Fruit fly (Drosophila melanogaster) whole organism, embryonic: ENCODE measurements around the gene CG2444.
A peak's percentile ranks its signal among the peaks of the same experiment; 100 is the strongest.

Experiments used
- Abd-B ChIP-seq: fragments of 200-800 bp; sonication (Bioruptor generic); optimal IDR thresholded peaks from 2 replicates; lab custom pipeline; 2018; ENCODE audit warnings: missing biosample characterization, mild to moderate bottlenecking, missing genetic modification characterization, moderate library complexity
- Atf-2 ChIP-seq: fragments of 200-800 bp; sonication (Bioruptor generic); optimal IDR thresholded peaks from 2 replicates; lab custom pipeline; 2016; ENCODE audit warnings: missing biosample characterization, missing genetic modification characterization
- CG10366 ChIP-seq: fragments of 200-800 bp; sonication (Bioruptor generic); IDR thresholded peaks from 2 replicates; pipeline ENCODE4 v1.3.6; 2022; ENCODE audit warnings: missing biosample characterization, missing genetic modification characterization
- CG13287 ChIP-seq: fragments of 200-800 bp; sonication (Bioruptor generic); IDR thresholded peaks from 2 replicates; pipeline ENCODE4 v1.3.6; 2022; ENCODE audit warnings: missing biosample characterization, missing genetic modification characterization; ENCODE audit not compliant: partially characterized antibody
- CG13624 ChIP-seq: fragments of 200-800 bp; sonication (Bioruptor generic); optimal IDR thresholded peaks from 2 replicates; lab custom pipeline; 2016; ENCODE audit warnings: missing biosample characterization, missing genetic modification characterization
- CG15601 ChIP-seq: fragments of 200-800 bp; sonication (Bioruptor generic); optimal IDR thresholded peaks from 3 replicates; lab custom pipeline; 2019; ENCODE audit warnings: missing biosample characterization, mild to moderate bottlenecking, missing genetic modification characterization, moderate library complexity
- CG17328 ChIP-seq: fragments of 200-800 bp; sonication (Bioruptor generic); IDR thresholded peaks from 2 replicates; pipeline ENCODE4 v1.3.6; 2022; ENCODE audit warnings: missing biosample characterization, missing genetic modification characterization
- CG17359 ChIP-seq: fragments of 200-800 bp; sonication (Bioruptor generic); optimal IDR thresholded peaks from 3 replicates; lab custom pipeline; 2018; ENCODE audit warnings: missing biosample characterization, mild to moderate bottlenecking, missing genetic modification characterization, moderate library complexity
- CG18011 ChIP-seq: fragments of 200-800 bp; sonication (Bioruptor generic); optimal IDR thresholded peaks from 2 replicates; lab custom pipeline; 2017; ENCODE audit warnings: missing biosample characterization, missing genetic modification characterization, mild to moderate bottlenecking, moderate library complexity, missing genotype
- CG2120 ChIP-seq: fragments of 200-800 bp; sonication (Bioruptor generic); optimal IDR thresholded peaks from 3 replicates; lab custom pipeline; 2016; ENCODE audit warnings: missing biosample characterization, missing genetic modification characterization
- CG31365 ChIP-seq: fragments of 200-800 bp; sonication (Bioruptor generic); optimal IDR thresholded peaks from 2 replicates; lab custom pipeline; 2018; ENCODE audit warnings: missing biosample characterization, mild to moderate bottlenecking, missing genetic modification characterization
- CG34376 ChIP-seq: fragments of 200-800 bp; sonication (Bioruptor generic); optimal IDR thresholded peaks from 2 replicates; lab custom pipeline; 2018; ENCODE audit warnings: missing biosample characterization, mild to moderate bottlenecking, missing genetic modification characterization
- CG4360 ChIP-seq: fragments of 200-800 bp; sonication (Bioruptor generic); IDR thresholded peaks from 2 replicates; pipeline ENCODE4 v1.3.6; 2022; ENCODE audit warnings: missing biosample characterization, missing genetic modification characterization
- CG5180 ChIP-seq: fragments of 200-800 bp; sonication (Bioruptor generic); optimal IDR thresholded peaks from 3 replicates; lab custom pipeline; 2017; ENCODE audit warnings: missing biosample characterization, missing genetic modification characterization, mild to moderate bottlenecking, moderate library complexity, missing genetic modification reagents
- CG6791 ChIP-seq: fragments of 200-800 bp; sonication (Bioruptor generic); IDR thresholded peaks from 3 replicates; pipeline ENCODE4 v1.3.6; 2022; ENCODE audit warnings: missing biosample characterization, missing genetic modification characterization; ENCODE audit not compliant: partially characterized antibody
- CG7556 ChIP-seq: fragments of 200-800 bp; sonication (Bioruptor generic); optimal IDR thresholded peaks from 2 replicates; lab custom pipeline; 2017; ENCODE audit warnings: missing biosample characterization, mild to moderate bottlenecking, missing genetic modification characterization
- CG8290 ChIP-seq, 3 experiments: fragments of 200-800 bp; sonication (Bioruptor generic); optimal IDR thresholded peaks; 2 replicates each; lab custom pipeline; 2016 to 2019; ENCODE audit warnings: missing biosample characterization in 3 of 3, missing genetic modification characterization in 3 of 3, mild to moderate bottlenecking in 2 of 3, moderate library complexity in 1 of 3
- CG8924 ChIP-seq: fragments of 200-800 bp; optimal IDR thresholded peaks from 3 replicates; lab custom pipeline; 2019; ENCODE audit warnings: missing biosample characterization, mild to moderate bottlenecking, missing genetic modification characterization, moderate library complexity
- Camta ChIP-seq: fragments of 200-800 bp; sonication (Bioruptor generic); optimal IDR thresholded peaks from 2 replicates; lab custom pipeline; 2016; ENCODE audit warnings: missing biosample characterization, missing genetic modification characterization
- Deaf1 ChIP-seq: fragments of 200-800 bp; optimal IDR thresholded peaks from 3 replicates; lab custom pipeline; 2019; ENCODE audit warnings: missing biosample characterization, mild to moderate bottlenecking, missing genetic modification characterization, moderate library complexity
- Doc2 ChIP-seq: fragments of 200-800 bp; sonication (Bioruptor generic); IDR thresholded peaks from 2 replicates; pipeline ENCODE4 v1.3.6; 2022; ENCODE audit warnings: missing biosample characterization, missing genetic modification characterization
- Drgx ChIP-seq: fragments of 200-800 bp; sonication (Bioruptor generic); IDR thresholded peaks from 2 replicates; pipeline ENCODE4 v1.3.6; 2022; ENCODE audit warnings: missing biosample characterization, missing genetic modification characterization
- Eip74EF ChIP-seq, 2 experiments: fragments of 200-800 bp in 1 of 2; fragments of >200 bp in 1 of 2; sonication (Bioruptor generic) in 1 of 2; optimal IDR thresholded peaks; 2 replicates each; lab custom pipeline; 2017 to 2019; ENCODE audit warnings: missing biosample characterization in 2 of 2, missing genetic modification characterization in 2 of 2, mild to moderate bottlenecking in 1 of 2, moderate library complexity in 1 of 2
- MTF-1 ChIP-seq: fragments of 200-800 bp; sonication (Bioruptor generic); optimal IDR thresholded peaks from 2 replicates; lab custom pipeline; 2018; ENCODE audit warnings: missing biosample characterization, mild to moderate bottlenecking, missing genetic modification characterization, borderline replicate concordance
- Mad ChIP-seq: fragments of 200-800 bp; sonication (Bioruptor generic); optimal IDR thresholded peaks from 2 replicates; lab custom pipeline; 2016; ENCODE audit warnings: missing biosample characterization, missing genetic modification characterization
- NFAT ChIP-seq: fragments of 200-800 bp; sonication (Bioruptor generic); IDR thresholded peaks from 2 replicates; pipeline ENCODE4 v1.3.6; 2022; ENCODE audit warnings: missing biosample characterization, missing genetic modification characterization
- Rfx ChIP-seq: fragments of 200-800 bp; sonication (Bioruptor generic); IDR thresholded peaks from 2 replicates; pipeline ENCODE4 v1.3.6; 2022; ENCODE audit warnings: missing biosample characterization, missing genetic modification characterization
- Spps ChIP-seq: fragments of 200-800 bp; sonication (Bioruptor generic); optimal IDR thresholded peaks from 2 replicates; lab custom pipeline; 2018; ENCODE audit warnings: missing biosample characterization, mild to moderate bottlenecking, missing genetic modification characterization
- Tbp ChIP-seq: fragments of >200 bp; optimal IDR thresholded peaks from 2 replicates; lab custom pipeline; 2018; ENCODE audit warnings: missing biosample characterization, missing genetic modification characterization
- Usf ChIP-seq: fragments of 200-800 bp; sonication (Bioruptor generic); optimal IDR thresholded peaks from 2 replicates; lab custom pipeline; 2017; ENCODE audit warnings: missing genotype, missing biosample characterization, missing genetic modification characterization
- ab ChIP-seq: fragments of 200-800 bp; sonication (Bioruptor generic); optimal IDR thresholded peaks from 2 replicates; lab custom pipeline; 2016; ENCODE audit warnings: missing biosample characterization, missing genetic modification characterization
- ap ChIP-seq: fragments of 200-800 bp; sonication (Bioruptor generic); IDR thresholded peaks from 2 replicates; pipeline ENCODE4 v1.3.6; 2022; ENCODE audit warnings: missing biosample characterization, missing genetic modification characterization
- bcd ChIP-seq: fragments of 200-800 bp; sonication (Bioruptor generic); optimal IDR thresholded peaks from 2 replicates; lab custom pipeline; 2017; ENCODE audit warnings: missing biosample characterization, mild to moderate bottlenecking, missing genetic modification characterization
- br ChIP-seq: fragments of >200 bp; optimal IDR thresholded peaks from 2 replicates; lab custom pipeline; 2017
- caup ChIP-seq: fragments of 200-800 bp; sonication (Bioruptor generic); optimal IDR thresholded peaks from 3 replicates; lab custom pipeline; 2017; ENCODE audit warnings: missing biosample characterization, mild to moderate bottlenecking, missing genetic modification characterization, moderate library complexity; ENCODE audit not compliant: severe bottlenecking
- dmrt99B ChIP-seq: fragments of 200-800 bp; sonication (Bioruptor generic); optimal IDR thresholded peaks from 2 replicates; lab custom pipeline; 2018; ENCODE audit warnings: missing biosample characterization, mild to moderate bottlenecking, missing genetic modification characterization, moderate library complexity
- dysf ChIP-seq: fragments of 200-800 bp; sonication (Bioruptor generic); IDR thresholded peaks from 3 replicates; pipeline ENCODE4 v1.3.6; 2022; ENCODE audit warnings: missing biosample characterization, missing genetic modification characterization
- fu2 ChIP-seq: fragments of 200-800 bp; sonication (Bioruptor generic); optimal IDR thresholded peaks from 2 replicates; lab custom pipeline; 2016; ENCODE audit warnings: missing biosample characterization, missing genetic modification characterization
- grau ChIP-seq: fragments of 200-800 bp; optimal IDR thresholded peaks from 3 replicates; lab custom pipeline; 2019; ENCODE audit warnings: missing biosample characterization, mild to moderate bottlenecking, missing genetic modification characterization, moderate library complexity
- hkb ChIP-seq, 2 experiments: fragments of 200-800 bp in 1 of 2; fragments of >200 bp in 1 of 2; sonication (Bioruptor generic) in 1 of 2; IDR thresholded peaks in 1 of 2; optimal IDR thresholded peaks in 1 of 2; 2 replicates each; pipeline versions ENCODE4 v1.3.6 to Lab custom; 2017 to 2022; ENCODE audit warnings: missing biosample characterization in 1 of 2, missing genetic modification characterization in 1 of 2
- insv ChIP-seq, 2 experiments: fragments of 200-800 bp; sonication (Bioruptor generic); optimal IDR thresholded peaks; 3 replicates each; lab custom pipeline; 2016 to 2018; ENCODE audit warnings: missing biosample characterization in 2 of 2, missing genetic modification characterization in 2 of 2
- klu ChIP-seq: fragments of 200-800 bp; sonication (Bioruptor generic); IDR thresholded peaks from 2 replicates; pipeline ENCODE4 v1.3.6; 2022; ENCODE audit warnings: missing biosample characterization, missing genetic modification characterization
- nerfin-1 ChIP-seq: fragments of 200-800 bp; sonication (Bioruptor generic); optimal IDR thresholded peaks from 3 replicates; lab custom pipeline; 2019; ENCODE audit warnings: missing biosample characterization, mild to moderate bottlenecking, missing genetic modification characterization, moderate library complexity
- nmo ChIP-seq: fragments of 200-800 bp; sonication (Bioruptor generic); optimal IDR thresholded peaks from 2 replicates; lab custom pipeline; 2018; ENCODE audit warnings: missing biosample characterization, mild to moderate bottlenecking, missing genetic modification characterization, moderate library complexity
- nom ChIP-seq: fragments of 200-800 bp; sonication (Bioruptor generic); optimal IDR thresholded peaks from 2 replicates; lab custom pipeline; 2017; ENCODE audit warnings: missing biosample characterization, missing genetic modification characterization, mild to moderate bottlenecking, moderate library complexity, missing genetic modification reagents
- otp ChIP-seq: fragments of 200-800 bp; sonication (Bioruptor generic); IDR thresholded peaks from 3 replicates; pipeline ENCODE4, ENCODE4 v1.3.6; 2022; ENCODE audit warnings: missing biosample characterization, missing genetic modification characterization
- run ChIP-seq: fragments of 200-800 bp; sonication (Bioruptor generic); optimal IDR thresholded peaks from 3 replicates; lab custom pipeline; 2018; ENCODE audit warnings: missing biosample characterization, mild to moderate bottlenecking, missing genetic modification characterization
- ttk ChIP-seq: fragments of 200-800 bp; sonication (Bioruptor generic); IDR thresholded peaks from 2 replicates; pipeline ENCODE4 v2.1.2; 2022; ENCODE audit warnings: missing biosample characterization, missing genetic modification characterization
- vnd ChIP-seq: fragments of 200-800 bp; sonication (Bioruptor generic); IDR thresholded peaks from 3 replicates; pipeline ENCODE4 v1.3.6; 2022; ENCODE audit warnings: missing biosample characterization, missing genetic modification characterization; ENCODE audit not compliant: partially characterized antibody
- wor ChIP-seq: fragments of 200-800 bp; sonication (Bioruptor generic); IDR thresholded peaks from 2 replicates; pipeline ENCODE4 v1.3.6; 2022; ENCODE audit warnings: missing biosample characterization, missing genetic modification characterization

The CG2444 gene

DNA sequence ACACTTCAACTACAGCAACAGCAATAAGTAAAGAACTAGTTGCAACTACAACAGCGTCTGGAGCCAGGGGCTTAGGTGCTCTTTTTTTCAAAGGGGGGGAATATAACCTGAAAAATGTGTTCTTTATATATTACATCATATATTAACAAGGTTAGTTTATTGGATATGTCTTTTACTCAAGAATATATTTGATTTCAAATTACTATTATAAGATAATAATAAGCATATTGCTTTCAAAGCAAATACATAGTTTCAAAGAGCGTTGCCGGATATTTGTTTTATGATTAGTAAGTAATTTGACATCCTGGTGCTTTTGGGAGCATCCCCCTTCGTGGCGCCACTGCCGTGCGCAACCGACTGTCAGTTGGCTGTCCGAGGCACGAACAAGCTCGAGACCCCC lies 46.0 kb downstream of the CG2444 start (continued):
- TF ChIP-seq ttk (GFP tag; lab: Robert Waterston, UW) (peak; percentile 68), CG7556 (GFP tag; lab: Kevin White, UChicago) (peak; percentile 54), nom (GFP tag; lab: Kevin White, UChicago) (peak; percentile 86), CG4360 (GFP tag; lab: Robert Waterston, UW) (no peak), CG8924 (peak; percentile 52), CG17328 (GFP tag; lab: Robert Waterston, UW) (no peak), wor (GFP tag; lab: Robert Waterston, UW) (peak; percentile 26; the same call in 1 of the 2 replicates), otp (GFP tag; lab: Robert Waterston, UW) (no peak; the same call in 2 of the 3 replicates), Abd-B (GFP tag; lab: Kevin White, UChicago) (peak; percentile 24), vnd (GFP tag; lab: Robert Waterston, UW) (no peak), CG18011 (GFP tag; lab: Kevin White, UChicago) (no peak), caup (no peak), MTF-1 (no peak), CG13287 (GFP tag; lab: Robert Waterston, UW) (no peak), CG17359 (tag; lab: Kevin White, UChicago) (peak; percentile 59), nmo (peak; percentile 58), NFAT (GFP tag; lab: Robert Waterston, UW) (no peak), CG31365 (tag; lab: Kevin White, UChicago) (no peak), CG5180 (GFP tag; lab: Kevin White, UChicago) (peak; percentile 76), Atf-2 (GFP tag; lab: Kevin White, UChicago) (no peak), bcd (peak; percentile 49), ab (GFP tag; lab: Kevin White, UChicago) (no peak), Deaf1 (peak; percentile 34), Rfx (GFP tag; lab: Robert Waterston, UW) (peak; percentile 27; the same call in 1 of the 2 replicates), Camta (GFP tag; lab: Kevin White, UChicago) (no peak), CG8290 (GFP tag; optimal IDR thresholded peaks at IDR 0.05; lab: Kevin White, UChicago) (no peak), CG8290 (tag; optimal IDR thresholded peaks at IDR 0.05; lab: Kevin White, UChicago) (no peak), Tbp (GFP tag; lab: Kevin White, UChicago) (no peak), CG2120 (GFP tag; lab: Kevin White, UChicago) (no peak), Drgx (peak; percentile 91), insv (GFP tag; optimal IDR thresholded peaks at IDR 0.05; lab: Kevin White, UChicago) (no peak), grau (tag; lab: Kevin White, UChicago) (peak; percentile 60), CG10366 (GFP tag; lab: Robert Waterston, UW) (0 out of 2 replicates have a peak, but pooled peaks have one; percentile 28), dysf (peak; percentile 60), Usf (GFP tag; lab: Kevin White, UChicago) (no peak), run (tag; lab: Kevin White, UChicago) (peak; percentile 40), Eip74EF (GFP tag; optimal IDR thresholded peaks at IDR 0.05; lab: Kevin White, UChicago) (peak in 1 of 2 experiments; percentile 40), hkb (optimal IDR thresholded peaks at IDR 0.05; lab: Kevin White, UChicago) (no peak), hkb (GFP tag; IDR thresholded peaks at IDR 0.05; lab: Robert Waterston, UW) (no peak), Spps (tag; lab: Kevin White, UChicago) (peak; percentile 33), Mad (GFP tag; lab: Kevin White, UChicago) (no peak), CG6791 (GFP tag; lab: Robert Waterston, UW) (no peak), Doc2 (GFP tag; lab: Robert Waterston, UW) (no peak), ap (GFP tag; lab: Robert Waterston, UW) (0 out of 2 replicates have a peak, but pooled peaks have one; percentile 24), fu2 (GFP tag; lab: Kevin White, UChicago) (no peak), CG34376 (GFP tag; lab: Kevin White, UChicago) (no peak), nerfin-1 (peak; percentile 53), CG13624 (GFP tag; lab: Kevin White, UChicago) (no peak), br (lab: Kevin White, UChicago) (no peak), klu (no peak), CG15601 (peak; percentile 60), dmrt99B (tag; lab: Kevin White, UChicago) (peak; percentile 80)
